Fruit fly (Drosophila melanogaster) S2 (cell line): ENCODE data around the gene Trm1.

Experiments
- CG8478 ChIP-seq: fragments of >200 bp; optimal IDR thresholded peaks from 2 replicates; lab custom pipeline; 2018
- CTCF ChIP-seq, 2 experiments: fragments of >200 bp; optimal IDR thresholded peaks; 2 replicates each; lab custom pipeline; 2018

DNA sequence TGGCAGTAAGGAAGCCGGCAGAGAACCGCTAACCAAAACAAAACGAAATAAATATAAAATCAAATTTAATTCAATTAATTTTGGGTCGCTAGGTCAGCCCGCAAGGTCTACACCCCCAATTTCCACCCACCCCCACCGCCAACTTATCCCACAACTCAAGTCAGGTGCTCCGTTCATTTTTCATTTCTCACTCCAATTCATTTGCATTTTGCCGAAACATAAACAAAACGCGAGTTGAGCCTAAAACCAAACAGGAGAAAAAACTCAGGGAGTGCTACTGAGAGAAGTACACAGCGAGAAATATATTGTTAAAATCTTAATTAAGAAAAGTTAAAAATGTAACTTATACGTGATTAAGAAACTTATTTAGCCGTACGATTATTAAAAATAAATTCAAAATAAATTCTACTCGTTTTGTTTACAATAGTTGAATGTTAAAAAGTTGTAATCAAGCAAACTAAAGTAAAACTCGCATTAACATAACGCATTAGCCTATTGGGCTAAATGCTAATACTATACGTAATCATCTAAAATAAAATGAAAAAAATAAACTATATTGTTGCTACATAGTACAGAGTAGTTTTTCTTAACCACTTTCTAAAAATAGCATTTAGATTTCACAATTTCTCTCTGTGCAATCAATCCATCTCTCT lies 12.2 kb upstream of the Trm1 start:
- TF ChIP-seq CG8478 (lab: Kevin White, UChicago) (no peak), CTCF (optimal IDR thresholded peaks at IDR 0.05; lab: Kevin White, UChicago) (no peak)
